Worm (Caenorhabditis elegans) whole organism, L2 larva: ENCODE results near the gene F12A10.9.

Experiments used
- alr-1 ChIP-seq: fragments of 150-350 bp; optimal IDR thresholded peaks from 2 replicates; lab custom pipeline; 2014; ENCODE audit warnings: missing biosample characterization, missing genetic modification characterization
- nhr-10 ChIP-seq: sonication (generic microtip); optimal IDR thresholded peaks from 2 replicates; lab custom pipeline; 2017; ENCODE audit warnings: missing biosample characterization, missing genetic modification characterization

ce11 chrII:5465729-5466408 is 32.6 kb upstream of the F12A10.9 start, which contains the start of gene clr-1:
- TF ChIP-seq nhr-10 (no peak), alr-1 (no peak)
